Fruit fly (Drosophila melanogaster): ENCODE data around the gene CG18789.
A peak's percentile ranks its signal among the peaks of the same experiment; 100 is the strongest.

CG18789 gene

DNA sequence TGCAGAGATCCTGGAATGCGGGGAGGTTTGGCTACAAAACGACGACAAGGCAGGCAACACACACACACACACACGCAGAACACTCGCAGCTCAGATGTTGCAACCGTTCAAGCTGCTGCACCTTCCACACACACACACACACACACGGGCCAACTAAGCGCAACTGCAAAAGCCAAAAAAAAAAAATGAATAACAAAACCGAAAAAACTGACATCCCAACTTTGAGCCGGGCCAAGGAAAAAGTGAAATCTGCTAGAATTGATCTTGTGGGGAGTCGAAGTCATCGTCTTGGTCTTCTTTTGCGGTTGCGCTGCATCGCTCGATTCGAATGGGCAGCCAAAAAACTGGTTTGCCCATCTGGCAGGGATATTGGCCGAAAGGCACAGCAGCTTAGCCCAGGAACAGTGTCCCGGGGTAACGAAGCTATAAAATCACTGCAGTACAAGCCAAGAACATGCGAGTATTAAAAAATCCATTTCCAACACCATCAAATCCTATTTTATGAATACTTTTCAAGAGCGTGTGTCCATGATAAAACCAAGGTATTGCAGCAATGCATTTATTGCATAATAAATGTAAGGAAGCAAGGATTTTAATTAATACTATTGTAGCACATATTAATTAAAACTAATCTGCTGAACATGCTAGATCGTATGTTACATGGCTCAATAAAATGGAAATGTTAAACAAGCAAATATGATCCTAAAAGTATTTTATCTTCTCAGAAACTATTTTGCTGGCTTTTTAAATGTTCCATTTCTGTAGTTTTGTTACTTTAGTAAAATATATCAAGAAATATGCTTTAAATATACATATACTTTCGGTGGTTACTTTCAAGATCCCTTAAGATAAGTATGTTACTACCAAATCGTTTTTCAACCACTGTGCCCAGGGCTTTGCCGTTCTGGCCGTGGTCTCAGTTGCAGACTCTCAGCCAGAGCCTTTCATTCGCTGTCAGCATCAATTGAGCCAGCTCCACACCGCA is 29.3 kb downstream of the CG18789 start (continued):
- TF ChIP-seq Sox102F (GFP tag; optimal IDR thresholded peaks at IDR 0.05), result peak; percentile 27
- peak; percentile 1 to 50 for TF ChIP-seq ss (GFP tag; optimal IDR thresholded peaks at IDR 0.05)
- TF ChIP-seq fd59A (GFP tag; optimal IDR thresholded peaks at IDR 0.05), result peak; percentile 67
- TF ChIP-seq CG1621 (tag; optimal IDR thresholded peaks at IDR 0.05), result no peak
- TF ChIP-seq pdm3 (GFP tag; optimal IDR thresholded peaks at IDR 0.05), result peak; percentile 15
- TF ChIP-seq CG32006 (GFP tag; optimal IDR thresholded peaks at IDR 0.05), result peak; percentile 48
- TF ChIP-seq dsx (GFP tag; optimal IDR thresholded peaks at IDR 0.05; ENCODE audit: poor library complexity, severe bottlenecking), result no peak
- no peak for TF ChIP-seq CG10669 (GFP tag; optimal IDR thresholded peaks at IDR 0.05)
- TF ChIP-seq CG6808 (GFP tag; optimal IDR thresholded peaks at IDR 0.05), result peak; percentile 62
- peak; percentile 55 for TF ChIP-seq acj6 (GFP tag; optimal IDR thresholded peaks at IDR 0.05)
- TF ChIP-seq fd85E (GFP tag; optimal IDR thresholded peaks at IDR 0.05), result no peak
- TF ChIP-seq Sox15 (GFP tag; optimal IDR thresholded peaks at IDR 0.05), result no peak
- TF ChIP-seq Hr39 (GFP tag; optimal IDR thresholded peaks at IDR 0.05), result peak; percentile 58
- no peak for TF ChIP-seq CG7368 (GFP tag; optimal IDR thresholded peaks at IDR 0.05)
- TF ChIP-seq CG6163 (GFP tag; IDR thresholded peaks at IDR 0.05), result 0 out of 3 replicates have a peak, but pooled peaks have one; percentile 36
- peak; percentile 54 for TF ChIP-seq Met (GFP tag; optimal IDR thresholded peaks at IDR 0.05)

DNA sequence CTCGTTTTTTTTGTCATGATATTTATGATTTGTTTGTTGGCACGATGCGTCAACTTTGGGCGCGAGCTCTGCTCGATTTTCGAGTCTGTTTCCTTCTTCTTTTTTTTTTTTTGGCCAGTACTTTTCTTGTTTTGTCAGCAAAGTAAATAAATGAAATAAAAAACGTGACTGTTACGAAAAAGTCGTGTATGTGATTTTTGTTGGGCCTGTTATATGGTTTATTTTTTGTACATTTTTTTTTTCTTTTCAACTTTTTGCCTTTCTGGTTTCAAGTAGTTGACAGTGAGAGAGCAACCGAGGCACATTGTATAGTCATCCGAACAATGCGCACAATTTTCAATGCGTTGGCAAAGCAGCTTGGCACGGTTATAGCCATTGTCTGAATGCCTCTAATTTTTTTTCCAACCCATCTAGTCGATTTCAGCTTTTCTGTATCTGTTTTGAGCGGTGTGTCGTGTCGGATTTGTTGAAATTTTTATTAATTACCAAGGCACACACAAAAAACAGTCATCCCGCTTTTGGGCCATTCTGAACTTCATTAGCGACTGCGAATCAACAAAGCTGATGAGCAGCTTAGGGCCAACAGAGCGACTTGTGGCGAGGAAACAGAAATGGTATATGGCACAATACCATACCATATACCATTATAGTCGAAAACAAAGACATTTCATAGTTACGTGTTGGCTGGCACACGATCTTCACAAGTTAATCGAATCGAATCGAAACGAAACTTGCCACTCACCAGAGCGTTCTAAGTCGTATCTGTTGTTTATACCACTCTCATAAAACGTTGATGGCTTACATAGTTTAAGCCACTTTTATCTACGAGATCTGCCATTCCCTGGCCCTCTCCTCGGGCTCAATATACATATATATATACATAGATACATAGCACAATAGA is 31.6 kb downstream of the CG18789 start:
- TF ChIP-seq dac (GFP tag; optimal IDR thresholded peaks at IDR 0.05), result no peak
- TF ChIP-seq Smox (GFP tag; optimal IDR thresholded peaks at IDR 0.05), result no peak
- peak; percentile 13 for TF ChIP-seq CG8632 (GFP tag; optimal IDR thresholded peaks at IDR 0.05)
- 0 out of 3 replicates have a peak, but pooled peaks have one; percentile 40 for TF ChIP-seq CG6163 (GFP tag; IDR thresholded peaks at IDR 0.05)
- 0 out of 3 replicates have a peak, but pooled peaks have one; percentile 12 for TF ChIP-seq eg (GFP tag; IDR thresholded peaks at IDR 0.05)
- no peak for TF ChIP-seq CG7368 (GFP tag; optimal IDR thresholded peaks at IDR 0.05)
- peak; percentile 21 for TF ChIP-seq CG6276 (GFP tag; optimal IDR thresholded peaks at IDR 0.05)
- no peak for TF ChIP-seq Hr38 (GFP tag; optimal IDR thresholded peaks at IDR 0.05)
- peak; percentile 46 for TF ChIP-seq Eip78C (GFP tag)
- TF ChIP-seq Eip75B (GFP tag; optimal IDR thresholded peaks at IDR 0.05), result no peak

DNA sequence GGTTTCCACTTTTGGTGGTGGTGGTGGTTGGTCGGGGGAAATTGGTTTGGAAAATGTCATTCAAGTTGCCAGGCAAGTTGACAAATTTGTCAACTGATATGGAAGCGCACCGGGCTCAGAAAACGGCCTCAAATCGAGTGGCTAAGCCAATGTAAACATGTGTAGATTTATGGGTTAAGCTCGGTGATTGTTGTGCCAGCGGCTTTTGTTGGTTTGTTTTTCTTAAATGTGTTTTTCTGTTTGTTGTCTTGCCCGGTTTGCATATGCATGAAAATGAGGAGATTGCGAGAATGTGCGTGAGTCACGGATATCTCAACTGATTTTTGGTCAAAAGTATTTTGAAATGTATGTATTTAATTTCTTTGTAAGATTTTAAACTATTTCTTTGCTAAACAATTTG is 34.3 kb downstream of the CG18789 start:
- TF ChIP-seq Eip93F (GFP tag; optimal IDR thresholded peaks at IDR 0.05) (no peak), CG8632 (GFP tag; optimal IDR thresholded peaks at IDR 0.05) (no peak), fkh (GFP tag; optimal IDR thresholded peaks at IDR 0.05) (peak; percentile 68), spab (GFP tag; optimal IDR thresholded peaks at IDR 0.05) (no peak), CG6792 (GFP tag; optimal IDR thresholded peaks at IDR 0.05) (no peak), achi (GFP tag; optimal IDR thresholded peaks at IDR 0.05) (no peak), OdsH (GFP tag; optimal IDR thresholded peaks at IDR 0.05) (no peak), lz (GFP tag; optimal IDR thresholded peaks at IDR 0.05) (no peak), topi (GFP tag; optimal IDR thresholded peaks at IDR 0.05) (no peak)

DNA sequence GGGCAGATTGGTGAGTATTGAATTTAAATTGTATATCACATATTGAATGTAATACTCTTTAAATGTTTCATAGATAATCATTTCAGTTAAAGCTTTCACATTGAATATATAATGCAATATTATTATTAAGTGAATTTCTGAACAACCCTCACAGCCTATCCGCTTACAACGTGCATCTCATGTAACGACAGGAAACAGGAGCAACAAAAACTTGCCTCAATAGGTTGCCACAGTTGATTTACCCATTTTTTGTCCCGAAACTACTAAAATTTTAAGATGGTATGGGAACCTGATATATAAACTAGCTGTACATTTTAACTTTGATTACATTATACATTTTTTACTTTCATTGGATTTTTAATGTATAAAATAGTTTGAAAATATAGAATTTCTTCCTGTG is 36.5 kb downstream of the CG18789 start:
- TF ChIP-seq Hr39 (GFP tag; optimal IDR thresholded peaks at IDR 0.05) (no peak), fd85E (GFP tag; optimal IDR thresholded peaks at IDR 0.05) (no peak), Hr4 (GFP tag; optimal IDR thresholded peaks at IDR 0.05) (peak; percentile 5), CG3032 (tag; optimal IDR thresholded peaks at IDR 0.05) (peak; percentile 6), CG32006 (GFP tag; optimal IDR thresholded peaks at IDR 0.05) (peak; percentile 51), Ets96B (tag; optimal IDR thresholded peaks at IDR 0.05) (peak; percentile 11), Eip78C (GFP tag) (peak; percentile 69), CG10631 (GFP tag; optimal IDR thresholded peaks at IDR 0.05) (peak; percentile 13)

Measured in whole organism, prepupa.